Fruit fly (Drosophila melanogaster): ENCODE results near the gene Roc1b.

DNA sequence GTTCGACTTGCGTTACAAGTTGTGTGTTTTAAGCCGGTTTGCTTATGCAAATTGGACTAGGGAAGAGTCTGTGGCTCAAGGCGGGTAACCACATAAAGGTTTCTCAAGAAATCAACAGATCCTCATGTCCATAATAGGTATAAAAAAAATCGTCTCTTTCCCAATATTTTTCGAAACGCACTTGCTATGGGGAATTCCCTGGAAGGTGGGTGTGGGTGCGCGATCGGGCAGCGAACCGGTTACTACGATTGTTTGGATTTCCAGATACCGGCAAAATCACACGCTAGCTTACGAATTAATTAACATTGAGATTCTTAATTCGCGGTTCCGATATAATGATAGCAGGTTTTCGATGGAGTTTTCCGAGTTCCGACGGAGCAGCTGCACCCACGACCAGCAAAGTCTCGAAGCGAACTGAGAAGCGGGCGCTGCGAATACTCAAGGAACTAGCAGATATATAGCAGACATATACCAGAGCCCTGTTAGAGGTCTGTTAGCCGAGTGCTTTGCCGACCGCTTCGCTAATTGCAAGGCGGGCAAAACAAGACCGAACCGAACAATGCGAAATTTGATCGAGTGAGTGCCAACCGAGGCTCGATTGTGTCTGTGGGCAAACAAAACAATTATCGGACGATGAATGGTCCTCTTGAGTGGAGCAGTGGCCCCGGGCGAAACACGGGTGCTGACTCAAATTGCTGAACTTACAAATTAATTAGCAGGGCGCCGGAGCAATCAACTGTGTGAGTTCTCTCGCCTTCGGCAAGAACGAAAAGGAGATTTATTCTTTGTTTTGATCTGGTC, 16.5 kb upstream of the Roc1b start:
- TF ChIP-seq CG32121 (GFP tag; IDR thresholded peaks at IDR 0.05) (no peak), Pif1A (GFP tag; optimal IDR thresholded peaks at IDR 0.05) (no peak), CG8159 (tag; optimal IDR thresholded peaks at IDR 0.05) (no peak), CG17806 (tag; optimal IDR thresholded peaks at IDR 0.05) (no peak), CG34367 (tag; optimal IDR thresholded peaks at IDR 0.05) (no peak), Ets98B (GFP tag; IDR thresholded peaks at IDR 0.05) (no peak), CG15710 (tag; optimal IDR thresholded peaks at IDR 0.05) (no peak), EcR (GFP tag; optimal IDR thresholded peaks at IDR 0.05) (peak; percentile 59), gl (tag; optimal IDR thresholded peaks at IDR 0.05) (no peak)
